Worm (Caenorhabditis elegans) whole organism, early embryonic: Measurements from ENCODE around the gene arrd-25.

ENCODE experiments used
- F13C5.2 ChIP-seq: sonication (generic microtip); optimal IDR thresholded peaks from 2 replicates; lab custom pipeline; 2017; ENCODE audit warnings: mild to moderate bottlenecking, missing genetic modification characterization, inconsistent platforms, missing compliant biosample characterization
- ama-1 ChIP-seq: fragments of 150-350 bp; optimal IDR thresholded peaks from 2 replicates; lab custom pipeline; 2014
- ceh-36 ChIP-seq: sonication (generic microtip); optimal IDR thresholded peaks from 2 replicates; lab custom pipeline; 2016; ENCODE audit warnings: missing genetic modification characterization, inconsistent platforms, missing compliant biosample characterization
- hmbx-1 ChIP-seq: sonication (generic microtip); optimal IDR thresholded peaks from 2 replicates; lab custom pipeline; 2016; ENCODE audit warnings: mild to moderate bottlenecking, missing genetic modification characterization, missing compliant biosample characterization
- hmg-4 ChIP-seq: fragments of 200-800 bp; sonication (Bioruptor generic); optimal IDR thresholded peaks from 2 replicates; lab custom pipeline; 2018; ENCODE audit warnings: mild to moderate bottlenecking, missing genetic modification characterization, missing compliant biosample characterization
- hnd-1 ChIP-seq: sonication (generic microtip); optimal IDR thresholded peaks from 2 replicates; lab custom pipeline; 2016; ENCODE audit warnings: missing genetic modification characterization, missing compliant biosample characterization
- scrt-1 ChIP-seq: fragments of 200-800 bp; sonication (Bioruptor generic); IDR thresholded peaks from 2 replicates; pipeline ENCODE4 v1.3.6; 2022; ENCODE audit warnings: missing genetic modification characterization, missing compliant biosample characterization
- tbx-11 ChIP-seq: fragments of 200-800 bp; sonication (Bioruptor generic); IDR thresholded peaks from 2 replicates; pipeline ENCODE4 v1.3.6; 2022; ENCODE audit warnings: missing genetic modification characterization, missing compliant biosample characterization

ce11 chrX:14084230-14084629, 50.6 kb downstream of the arrd-25 start, which contains the start of gene C33G3.6:
- TF ChIP-seq scrt-1 (no peak), hmbx-1 (tag; lab: Kevin White, UChicago) (no peak), ama-1 (no peak), F13C5.2 (tag; lab: Kevin White, UChicago) (no peak), hnd-1 (tag; lab: Kevin White, UChicago) (no peak), hmg-4 (no peak), tbx-11 (GFP tag; lab: Robert Waterston, UW) (no peak), ceh-36 (tag; lab: Kevin White, UChicago) (no peak)
